Worm (Caenorhabditis elegans): ENCODE measurements around the gene R05A10.3.

DNA sequence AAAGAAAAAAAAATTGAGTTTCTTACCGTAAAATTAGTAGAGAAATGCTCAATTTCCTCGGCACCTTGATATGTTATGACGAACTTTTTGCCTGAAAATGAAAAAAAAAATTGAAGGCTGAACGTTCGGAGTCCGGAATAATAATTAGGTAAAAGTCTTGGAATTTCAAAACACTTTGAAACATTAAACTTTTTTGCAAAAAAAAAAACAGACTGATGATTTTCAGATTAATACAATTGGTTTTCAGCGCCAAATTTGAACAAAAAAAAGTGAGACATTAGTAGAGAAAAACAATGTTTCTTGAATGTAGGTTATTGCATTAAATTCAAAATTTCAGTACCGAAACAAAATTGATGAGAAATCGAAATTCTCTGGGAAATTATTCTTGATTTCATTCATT lies 52.3 kb downstream of the R05A10.3 start, which contains the start of gene nkcc-1:
- no peak for TF ChIP-seq pes-1 (GFP tag; IDR thresholded peaks at IDR 0.05)
- TF ChIP-seq ceh-13 (GFP tag; optimal IDR thresholded peaks at IDR 0.05), result no peak
- no peak for TF ChIP-seq ets-7 (tag; optimal IDR thresholded peaks at IDR 0.05)
- TF ChIP-seq ama-1 (optimal IDR thresholded peaks at IDR 0.05), result no peak
- no peak for TF ChIP-seq tbx-37 (GFP tag; conservative IDR thresholded peaks at IDR 0.05)

All from whole organism, early embryonic.